Fruit fly (Drosophila melanogaster) whole organism: ENCODE results near the gene Tsp33B.

Experiments used
- CG8478 ChIP-seq: fragments of >200 bp; optimal IDR thresholded peaks from 2 replicates; lab custom pipeline; 2018; ENCODE audit warnings: inconsistent platforms
- EcR ChIP-seq, 2 experiments: fragments of >200 bp; optimal IDR thresholded peaks; 2 replicates each; lab custom pipeline; 2017; ENCODE audit warnings: missing biosample characterization in 2 of 2, missing genetic modification characterization in 2 of 2, missing genetic modification reagents in 2 of 2
- pan ChIP-seq: fragments of >200 bp; optimal IDR thresholded peaks from 2 replicates; lab custom pipeline; 2017
- psq ChIP-seq: fragments of >200 bp; optimal IDR thresholded peaks from 2 replicates; lab custom pipeline; 2017

dm6 chr2L:11792265-11792664, at the start of gene Tsp33B:
- TF ChIP-seq pan (lab: Kevin White, UChicago) (no peak), CG8478 (lab: Kevin White, UChicago) (no peak), psq (lab: Kevin White, UChicago) (no peak), EcR (GFP tag; optimal IDR thresholded peaks at IDR 0.05; lab: Kevin White, UChicago) (no peak)
